Fruit fly (Drosophila melanogaster) whole organism, embryonic: Measurements from ENCODE around the gene CG33268.
A peak's percentile ranks its signal among the peaks of the same experiment; 100 is the strongest.

Experiments
- Bdp1 ChIP-seq: fragments of 200-800 bp; sonication (Bioruptor generic); optimal IDR thresholded peaks from 3 replicates; lab custom pipeline; 2016; ENCODE audit warnings: missing biosample characterization, missing genetic modification characterization
- Bgb ChIP-seq: fragments of 200-800 bp; sonication (Bioruptor generic); IDR thresholded peaks from 2 replicates; pipeline ENCODE4 v1.3.6; 2022; ENCODE audit warnings: missing biosample characterization, missing genetic modification characterization; ENCODE audit not compliant: partially characterized antibody
- CG11456 ChIP-seq: fragments of 200-800 bp; sonication (Bioruptor generic); IDR thresholded peaks from 3 replicates; pipeline ENCODE4 v1.3.6; 2022; ENCODE audit warnings: missing biosample characterization, missing genetic modification characterization
- CG12659 ChIP-seq: fragments of 200-800 bp; sonication (Bioruptor generic); optimal IDR thresholded peaks from 3 replicates; lab custom pipeline; 2017; ENCODE audit warnings: mild to moderate bottlenecking, missing biosample characterization, missing genetic modification reagents, missing genetic modification characterization
- CG14014 ChIP-seq: fragments of 200-800 bp; sonication (Bioruptor generic); IDR thresholded peaks from 2 replicates; pipeline ENCODE4 v1.3.6; 2022; ENCODE audit warnings: missing biosample characterization, missing genetic modification characterization
- CG14441 ChIP-seq: fragments of 200-800 bp; sonication (Bioruptor generic); IDR thresholded peaks from 2 replicates; pipeline ENCODE4 v1.3.6; 2022; ENCODE audit warnings: missing biosample characterization, missing genetic modification characterization
- CG15479 ChIP-seq: fragments of 200-800 bp; sonication (Bioruptor generic); optimal IDR thresholded peaks from 3 replicates; lab custom pipeline; 2019; ENCODE audit warnings: missing biosample characterization, mild to moderate bottlenecking, missing genetic modification characterization, moderate library complexity
- CG17385 ChIP-seq: fragments of 200-800 bp; sonication (Bioruptor generic); optimal IDR thresholded peaks from 3 replicates; lab custom pipeline; 2018; ENCODE audit warnings: missing biosample characterization, mild to moderate bottlenecking, missing genetic modification characterization
- CG1832 ChIP-seq: fragments of 200-800 bp; sonication (Bioruptor generic); optimal IDR thresholded peaks from 2 replicates; lab custom pipeline; 2017; ENCODE audit warnings: missing biosample characterization, mild to moderate bottlenecking, missing genetic modification characterization, inconsistent platforms
- CG2712 ChIP-seq: fragments of 200-800 bp; optimal IDR thresholded peaks from 3 replicates; lab custom pipeline; 2019; ENCODE audit warnings: missing biosample characterization, mild to moderate bottlenecking, missing genetic modification characterization, moderate library complexity
- CG32532 ChIP-seq: fragments of 200-800 bp; sonication (Bioruptor generic); IDR thresholded peaks from 2 replicates; pipeline ENCODE4 v1.3.6; 2022; ENCODE audit warnings: missing biosample characterization, missing genetic modification characterization
- CG3407 ChIP-seq: fragments of 200-800 bp; sonication (Bioruptor generic); optimal IDR thresholded peaks from 2 replicates; lab custom pipeline; 2018; ENCODE audit warnings: missing biosample characterization, mild to moderate bottlenecking, missing genetic modification characterization
- CG6254 ChIP-seq: fragments of 200-800 bp; sonication (Bioruptor generic); optimal IDR thresholded peaks from 3 replicates; lab custom pipeline; 2017; ENCODE audit warnings: mild to moderate bottlenecking, missing biosample characterization, missing genetic modification reagents, missing genetic modification characterization
- CG8388 ChIP-seq: fragments of 200-800 bp; sonication (Bioruptor generic); optimal IDR thresholded peaks from 2 replicates; lab custom pipeline; 2019; ENCODE audit warnings: missing biosample characterization, mild to moderate bottlenecking, missing genetic modification characterization, moderate library complexity
- D ChIP-seq, 2 experiments: fragments of 200-800 bp in 1 of 2; fragments of >200 bp in 1 of 2; sonication (Bioruptor generic) in 1 of 2; optimal IDR thresholded peaks; 2 replicates in 1 of 2; 3 replicates in 1 of 2; lab custom pipeline; 2017; ENCODE audit warnings: mild to moderate bottlenecking in 1 of 2, missing biosample characterization in 1 of 2, missing genetic modification characterization in 1 of 2, missing genetic modification reagents in 1 of 2
- Deaf1 ChIP-seq: fragments of 200-800 bp; optimal IDR thresholded peaks from 3 replicates; lab custom pipeline; 2019; ENCODE audit warnings: missing biosample characterization, mild to moderate bottlenecking, missing genetic modification characterization, moderate library complexity
- Fer1 ChIP-seq: fragments of 200-800 bp; sonication (Bioruptor generic); optimal IDR thresholded peaks from 2 replicates; lab custom pipeline; 2017; ENCODE audit warnings: missing biosample characterization, mild to moderate bottlenecking, missing genetic modification characterization
- MTF-1 ChIP-seq: fragments of 200-800 bp; sonication (Bioruptor generic); optimal IDR thresholded peaks from 2 replicates; lab custom pipeline; 2018; ENCODE audit warnings: missing biosample characterization, mild to moderate bottlenecking, missing genetic modification characterization, borderline replicate concordance
- Mrtf ChIP-seq: fragments of 200-800 bp; sonication (Bioruptor generic); IDR thresholded peaks from 3 replicates; pipeline ENCODE4 v1.3.6; 2022; ENCODE audit warnings: missing biosample characterization, missing genetic modification characterization
- Opbp ChIP-seq: fragments of 200-800 bp; sonication (Bioruptor generic); IDR thresholded peaks from 3 replicates; pipeline ENCODE4 v1.3.6; 2022; ENCODE audit warnings: missing biosample characterization, missing genetic modification characterization; ENCODE audit not compliant: partially characterized antibody
- Optix ChIP-seq: fragments of 200-800 bp; sonication (Bioruptor generic); IDR thresholded peaks from 3 replicates; pipeline ENCODE4 v1.3.6; 2022; ENCODE audit warnings: missing biosample characterization, missing genetic modification characterization
- Scr ChIP-seq: fragments of 200-800 bp; sonication (Bioruptor generic); IDR thresholded peaks from 2 replicates; pipeline ENCODE4 v1.3.6; 2022; ENCODE audit warnings: missing biosample characterization, missing genetic modification characterization; ENCODE audit not compliant: partially characterized antibody
- Trl ChIP-seq, 3 experiments: fragments of >200 bp in 2 of 3; fragments of 200-800 bp in 1 of 3; sonication (Bioruptor generic) in 1 of 3; optimal IDR thresholded peaks; 2 replicates in 1 of 3; 3 replicates in 2 of 3; lab custom pipeline; 2016 to 2017; ENCODE audit warnings: missing biosample characterization in 1 of 3, missing genetic modification characterization in 1 of 3
- Vsx1 ChIP-seq: fragments of 200-800 bp; sonication (Bioruptor generic); optimal IDR thresholded peaks from 2 replicates; lab custom pipeline; 2017; ENCODE audit warnings: missing biosample characterization, mild to moderate bottlenecking, missing genetic modification characterization, missing genetic modification reagents
- Xbp1 ChIP-seq: fragments of 200-800 bp; sonication (Bioruptor generic); optimal IDR thresholded peaks from 3 replicates; lab custom pipeline; 2016; ENCODE audit warnings: missing biosample characterization, mild to moderate bottlenecking, missing genetic modification characterization
- YL-1 ChIP-seq: fragments of 200-800 bp; sonication (Bioruptor generic); optimal IDR thresholded peaks from 3 replicates; lab custom pipeline; 2017; ENCODE audit warnings: missing biosample characterization, mild to moderate bottlenecking, missing genetic modification characterization
- aop ChIP-seq: fragments of 200-800 bp; sonication (Bioruptor generic); IDR thresholded peaks from 2 replicates; pipeline ENCODE4 v1.3.6; 2022; ENCODE audit warnings: missing biosample characterization, missing genetic modification characterization
- ap ChIP-seq: fragments of 200-800 bp; sonication (Bioruptor generic); IDR thresholded peaks from 2 replicates; pipeline ENCODE4 v1.3.6; 2022; ENCODE audit warnings: missing biosample characterization, missing genetic modification characterization
- ase ChIP-seq: fragments of 200-800 bp; sonication (Bioruptor generic); IDR thresholded peaks from 3 replicates; pipeline ENCODE4 v1.3.6; 2022; ENCODE audit warnings: missing biosample characterization, missing genetic modification characterization
- ato ChIP-seq: fragments of 200-800 bp; sonication (Bioruptor generic); IDR thresholded peaks from 2 replicates; pipeline ENCODE4 v1.3.6; 2022; ENCODE audit warnings: missing biosample characterization, missing genetic modification characterization; ENCODE audit not compliant: partially characterized antibody
- fd3F ChIP-seq: fragments of 200-800 bp; sonication (Bioruptor generic); optimal IDR thresholded peaks from 2 replicates; lab custom pipeline; 2018; ENCODE audit warnings: missing biosample characterization, mild to moderate bottlenecking, missing genetic modification characterization, moderate library complexity
- gcm2 ChIP-seq: fragments of 200-800 bp; sonication (Bioruptor generic); optimal IDR thresholded peaks from 2 replicates; lab custom pipeline; 2016; ENCODE audit warnings: missing biosample characterization, missing genetic modification characterization
- hbn ChIP-seq: fragments of 200-800 bp; sonication (Bioruptor generic); IDR thresholded peaks from 2 replicates; pipeline ENCODE4 v1.3.6; 2022; ENCODE audit warnings: missing biosample characterization, missing genetic modification characterization; ENCODE audit not compliant: partially characterized antibody
- jing ChIP-seq: fragments of 200-800 bp; sonication (Bioruptor generic); optimal IDR thresholded peaks from 2 replicates; lab custom pipeline; 2018; ENCODE audit warnings: missing biosample characterization, mild to moderate bottlenecking, missing genetic modification characterization
- mld ChIP-seq: fragments of 200-800 bp; sonication (Bioruptor generic); IDR thresholded peaks from 3 replicates; pipeline ENCODE4 v1.3.6; 2022; ENCODE audit warnings: missing biosample characterization, missing genetic modification characterization; ENCODE audit not compliant: partially characterized antibody
- nerfin-1 ChIP-seq: fragments of 200-800 bp; sonication (Bioruptor generic); optimal IDR thresholded peaks from 3 replicates; lab custom pipeline; 2019; ENCODE audit warnings: missing biosample characterization, mild to moderate bottlenecking, missing genetic modification characterization, moderate library complexity
- p53 ChIP-seq: fragments of 200-800 bp; sonication (Bioruptor generic); optimal IDR thresholded peaks from 2 replicates; lab custom pipeline; 2016; ENCODE audit warnings: missing biosample characterization, missing genetic modification characterization
- pan ChIP-seq, 4 experiments: fragments of >200 bp in 3 of 4; fragments of 200-800 bp in 1 of 4; sonication (Bioruptor generic) in 1 of 4; optimal IDR thresholded peaks in 3 of 4; IDR thresholded peaks in 1 of 4; 2 replicates each; pipeline versions ENCODE4 v1.3.6 to Lab custom; 2017 to 2022; ENCODE audit warnings: missing biosample characterization in 2 of 4, missing genetic modification characterization in 2 of 4, mixed read lengths in 1 of 4
- pfk ChIP-seq: fragments of 200-800 bp; sonication (Bioruptor generic); optimal IDR thresholded peaks from 2 replicates; lab custom pipeline; 2018; ENCODE audit warnings: missing biosample characterization, mild to moderate bottlenecking, missing genetic modification characterization, moderate library complexity
- pros ChIP-seq: fragments of 200-800 bp; sonication (Bioruptor generic); optimal IDR thresholded peaks from 3 replicates; lab custom pipeline; 2019; ENCODE audit warnings: missing biosample characterization, mild to moderate bottlenecking, missing genetic modification characterization, moderate library complexity
- scrt ChIP-seq: fragments of 200-800 bp; sonication (Bioruptor generic); optimal IDR thresholded peaks from 2 replicates; lab custom pipeline; 2018; ENCODE audit warnings: missing biosample characterization, mild to moderate bottlenecking, missing genetic modification characterization, moderate library complexity
- sna ChIP-seq: fragments of 200-800 bp; sonication (Bioruptor generic); IDR thresholded peaks from 2 replicates; pipeline ENCODE4 v1.3.6; 2022; ENCODE audit warnings: missing biosample characterization, missing genetic modification characterization; ENCODE audit not compliant: partially characterized antibody
- so ChIP-seq: fragments of 200-800 bp; sonication (Bioruptor generic); IDR thresholded peaks from 3 replicates; pipeline ENCODE4 v1.3.6; 2022; ENCODE audit warnings: missing biosample characterization, missing genetic modification characterization
- sqz ChIP-seq: fragments of 200-800 bp; sonication (Bioruptor generic); optimal IDR thresholded peaks from 3 replicates; lab custom pipeline; 2018; ENCODE audit warnings: missing biosample characterization, mild to moderate bottlenecking, missing genetic modification characterization
- wdn ChIP-seq: fragments of 200-800 bp; sonication (Bioruptor generic); IDR thresholded peaks from 2 replicates; pipeline ENCODE4 v1.3.6; 2022; ENCODE audit warnings: missing biosample characterization, missing genetic modification characterization

CG33268 gene

DNA sequence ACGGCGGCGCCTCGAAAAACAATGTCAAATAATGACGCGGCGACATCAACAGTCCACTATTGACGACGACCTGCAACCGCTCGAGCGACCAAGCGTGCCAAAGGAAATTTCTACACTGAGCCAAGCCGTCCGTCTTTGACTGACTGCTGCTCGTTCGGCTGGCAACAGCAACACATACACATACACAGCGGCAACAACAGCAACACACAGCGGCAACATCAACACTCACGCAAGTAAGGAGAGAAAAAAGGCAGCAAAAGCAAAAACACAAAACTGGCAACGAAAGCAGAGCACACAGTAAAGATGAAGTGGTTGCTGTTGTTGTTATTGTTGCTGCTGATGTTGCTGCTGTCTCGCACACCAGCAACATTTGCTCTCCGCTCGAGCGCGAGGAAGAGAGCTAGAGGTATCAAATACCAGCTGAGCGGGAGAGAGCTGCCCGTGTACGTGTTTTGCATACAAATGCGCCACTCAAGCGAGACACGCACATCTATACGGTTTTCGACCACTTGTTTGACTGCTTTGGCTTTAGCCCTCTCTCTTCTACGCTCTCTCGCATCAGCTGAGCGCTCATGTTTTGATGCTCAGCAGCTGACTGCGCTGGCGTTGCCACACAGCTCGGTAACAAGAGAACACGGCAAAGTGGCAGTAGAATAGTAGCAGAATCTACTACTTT is 37.9 kb downstream of the CG33268 start (continued):
- TF ChIP-seq Opbp (GFP tag; lab: Robert Waterston, UW): peak; percentile 40; the same call in 1 of the 3 replicates
- peak; percentile 15 for TF ChIP-seq Xbp1
- TF ChIP-seq ap (GFP tag; lab: Robert Waterston, UW): no peak
- TF ChIP-seq sna (GFP tag; lab: Robert Waterston, UW): peak; percentile 82
- TF ChIP-seq p53 (GFP tag; lab: Kevin White, UChicago): no peak
- TF ChIP-seq Optix (GFP tag; lab: Robert Waterston, UW): 0 out of 3 replicates have a peak, but pooled peaks have one; percentile 6
- no peak for TF ChIP-seq jing (GFP tag; lab: Kevin White, UChicago)
- no peak for TF ChIP-seq Mrtf (GFP tag; lab: Robert Waterston, UW)
- TF ChIP-seq ase (GFP tag; lab: Robert Waterston, UW): no peak
- peak; percentile 34 for TF ChIP-seq Vsx1 (GFP tag; lab: Kevin White, UChicago)
- TF ChIP-seq YL-1 (GFP tag; lab: Kevin White, UChicago): peak; percentile 21
- TF ChIP-seq so: peak; percentile 79; the same call in 2 of the 3 replicates
- peak; percentile 42 for TF ChIP-seq sqz (GFP tag; lab: Kevin White, UChicago)
- TF ChIP-seq nerfin-1 (tag; lab: Kevin White, UChicago): peak; percentile 69
- TF ChIP-seq Deaf1 (tag; lab: Kevin White, UChicago): peak; percentile 76
- TF ChIP-seq D (optimal IDR thresholded peaks at IDR 0.05; lab: Kevin White, UChicago): peak; percentile 92
- TF ChIP-seq D (GFP tag; optimal IDR thresholded peaks at IDR 0.05; lab: Kevin White, UChicago): no peak
- TF ChIP-seq CG15479 (GFP tag; lab: Kevin White, UChicago): peak; percentile 78
- no peak for TF ChIP-seq Bdp1 (GFP tag; lab: Kevin White, UChicago)
- peak; percentile 15; the same call in 1 of the 2 replicates for TF ChIP-seq ato
- TF ChIP-seq gcm2 (GFP tag; lab: Kevin White, UChicago): peak; percentile 26
- TF ChIP-seq pros (GFP tag; lab: Kevin White, UChicago): peak; percentile 90
- peak; percentile 97 for TF ChIP-seq scrt (GFP tag; lab: Kevin White, UChicago)
- no peak for TF ChIP-seq fd3F (GFP tag; lab: Kevin White, UChicago)
- TF ChIP-seq MTF-1 (GFP tag; lab: Kevin White, UChicago): peak; percentile 11
- no peak for TF ChIP-seq CG8388 (GFP tag; lab: Kevin White, UChicago)
- peak; percentile 1 for TF ChIP-seq CG3407
- TF ChIP-seq CG6254 (GFP tag; lab: Kevin White, UChicago): peak; percentile 22
- TF ChIP-seq Fer1 (GFP tag; lab: Kevin White, UChicago): peak; percentile 64
- no peak for TF ChIP-seq CG1832 (GFP tag; lab: Kevin White, UChicago)
- peak; percentile 55 for TF ChIP-seq Scr
- TF ChIP-seq CG12659 (GFP tag; lab: Kevin White, UChicago): peak; percentile 5
- TF ChIP-seq aop (GFP tag; lab: Robert Waterston, UW): no peak
- peak; percentile 56; the same call in 2 of the 3 replicates for TF ChIP-seq CG11456 (GFP tag; lab: Robert Waterston, UW)
- TF ChIP-seq Trl (optimal IDR thresholded peaks at IDR 0.05; lab: Kevin White, UChicago): peak; percentile 99 to 100
- peak; percentile 78 for TF ChIP-seq Trl (GFP tag; optimal IDR thresholded peaks at IDR 0.05; lab: Kevin White, UChicago)
- TF ChIP-seq CG17385: peak; percentile 26
- 0 out of 2 replicates have a peak, but pooled peaks have one; percentile 31 for TF ChIP-seq CG32532
- TF ChIP-seq mld: peak; percentile 63; the same call in 1 of the 3 replicates
- peak; percentile 5 for TF ChIP-seq pfk (GFP tag; lab: Kevin White, UChicago)
- TF ChIP-seq CG14441 (GFP tag; lab: Robert Waterston, UW): no peak
- 0 out of 2 replicates have a peak, but pooled peaks have one; percentile 15 for TF ChIP-seq wdn (GFP tag; lab: Robert Waterston, UW)
- peak; percentile 6; the same call in 1 of the 2 replicates for TF ChIP-seq CG14014 (GFP tag; lab: Robert Waterston, UW)
- TF ChIP-seq CG2712: peak; percentile 34
- peak; percentile 43; the same call in 1 of the 2 replicates for TF ChIP-seq Bgb (GFP tag; lab: Robert Waterston, UW)
- no peak for TF ChIP-seq pan (optimal IDR thresholded peaks at IDR 0.05; lab: Kevin White, UChicago)
- TF ChIP-seq pan (GFP tag; optimal IDR thresholded peaks at IDR 0.05 in 1 of 2, IDR thresholded peaks at IDR 0.05 in 1 of 2): peak in 1 of 2 experiments; percentile 36
- TF ChIP-seq hbn (GFP tag; lab: Robert Waterston, UW): peak; percentile 80
